Worm (Caenorhabditis elegans) whole organism, L2 larva: Measurements from ENCODE around the gene ZK632.12.

Experiments
- dmd-4 ChIP-seq: sonication (generic microtip); optimal IDR thresholded peaks from 2 replicates; lab custom pipeline; 2017; ENCODE audit warnings: missing biosample characterization, missing genetic modification characterization
- mab-5 ChIP-seq: fragments of 150-350 bp; optimal IDR thresholded peaks from 2 replicates; lab custom pipeline; 2014; ENCODE audit warnings: missing biosample characterization, missing genetic modification characterization
- mdl-1 ChIP-seq, 2 experiments: fragments of 150-350 bp in 1 of 2; sonication (generic microtip) in 1 of 2; optimal IDR thresholded peaks; 2 replicates each; lab custom pipeline; 2017; ENCODE audit warnings: missing biosample characterization in 2 of 2, missing genetic modification characterization in 2 of 2
- nhr-237 ChIP-seq: fragments of 150-350 bp; optimal IDR thresholded peaks from 2 replicates; lab custom pipeline; 2014; ENCODE audit warnings: missing biosample characterization, missing genetic modification characterization
- skn-1 ChIP-seq: sonication (generic microtip); optimal IDR thresholded peaks from 2 replicates; lab custom pipeline; 2017; ENCODE audit warnings: missing biosample characterization, missing genetic modification characterization
- unc-62 ChIP-seq: fragments of 150-350 bp; optimal IDR thresholded peaks from 2 replicates; lab custom pipeline; 2014; ENCODE audit warnings: missing biosample characterization, missing genetic modification reagents, missing genetic modification characterization
- ztf-4 ChIP-seq: fragments of 150-350 bp; optimal IDR thresholded peaks from 2 replicates; lab custom pipeline; 2014; ENCODE audit warnings: missing biosample characterization, missing genetic modification characterization

DNA sequence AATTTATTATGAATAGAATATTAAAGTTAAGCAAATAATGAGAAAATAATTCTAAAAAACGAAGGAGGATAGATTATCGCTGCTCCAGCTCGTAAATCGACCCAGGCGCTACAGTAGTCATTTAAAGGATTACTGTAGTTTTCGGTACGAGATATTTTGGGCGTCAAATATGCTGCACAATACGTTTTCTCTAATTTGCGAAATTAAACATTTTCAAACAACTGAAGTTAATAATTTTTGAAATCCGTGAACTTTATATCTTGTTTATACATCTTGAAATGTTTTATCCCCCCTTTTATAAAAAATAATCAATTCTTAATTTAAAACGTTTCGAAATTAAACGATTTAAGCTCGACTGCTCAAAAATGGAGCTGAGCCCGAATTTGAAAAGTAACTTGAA, 15.5 kb downstream of the ZK632.12 start, which contains the start of gene K11H3.2:
- TF ChIP-seq mdl-1 (tag; optimal IDR thresholded peaks at IDR 0.05; lab: Kevin White, UChicago) = no peak
- no peak for TF ChIP-seq mab-5 (tag; lab: Kevin White, UChicago)
- no peak for TF ChIP-seq unc-62 (GFP tag; lab: Kevin White, UChicago)
- no peak for TF ChIP-seq dmd-4 (tag; lab: Kevin White, UChicago)
- no peak for TF ChIP-seq nhr-237 (tag; lab: Kevin White, UChicago)
- TF ChIP-seq skn-1 (tag; lab: Kevin White, UChicago) = no peak
- TF ChIP-seq ztf-4 (tag; lab: Kevin White, UChicago) = no peak
